Worm (Caenorhabditis elegans) whole organism, L1 larva: ENCODE data around the gene fbxa-141.

Source experiments
- C04F5.9 ChIP-seq: sonication (generic microtip); optimal IDR thresholded peaks from 2 replicates; lab custom pipeline; 2016; ENCODE audit warnings: missing genetic modification characterization, missing compliant biosample characterization
- C34B4.2 ChIP-seq: sonication (generic microtip); optimal IDR thresholded peaks from 2 replicates; lab custom pipeline; 2017; ENCODE audit warnings: mild to moderate bottlenecking, missing genetic modification characterization, missing compliant biosample characterization
- F16B12.6 ChIP-seq: fragments of 150-350 bp; optimal IDR thresholded peaks from 2 replicates; lab custom pipeline; 2014; ENCODE audit warnings: missing biosample characterization, missing genetic modification characterization
- aha-1 ChIP-seq: fragments of 150-350 bp; optimal IDR thresholded peaks from 2 replicates; lab custom pipeline; 2014; ENCODE audit warnings: missing biosample characterization, missing genetic modification characterization
- aly-2 ChIP-seq: fragments of 150-350 bp; optimal IDR thresholded peaks from 2 replicates; lab custom pipeline; 2014; ENCODE audit warnings: missing biosample characterization, missing genetic modification characterization
- blmp-1 ChIP-seq: fragments of 150-350 bp; optimal IDR thresholded peaks from 2 replicates; lab custom pipeline; 2014; ENCODE audit warnings: missing biosample characterization, missing genetic modification characterization
- ceh-63 ChIP-seq: fragments of 200-800 bp; sonication (Bioruptor generic); optimal IDR thresholded peaks from 2 replicates; lab custom pipeline; 2018; ENCODE audit warnings: mild to moderate bottlenecking, missing genetic modification characterization, missing compliant biosample characterization
- ceh-8 ChIP-seq: fragments of 200-800 bp; sonication (Bioruptor generic); optimal IDR thresholded peaks from 2 replicates; lab custom pipeline; 2018; ENCODE audit warnings: mild to moderate bottlenecking, missing genetic modification characterization, moderate library complexity, missing compliant biosample characterization
- ceh-82 ChIP-seq, 3 experiments: fragments of 150-350 bp in 1 of 3; sonication (generic microtip) in 2 of 3; optimal IDR thresholded peaks; 2 replicates each; lab custom pipeline; 2014 to 2017; ENCODE audit warnings: missing biosample characterization in 3 of 3, missing genetic modification characterization in 3 of 3
- dpl-1 ChIP-seq, 3 experiments: fragments of 150-350 bp in 2 of 3; sonication (generic microtip) in 1 of 3; optimal IDR thresholded peaks; 2 replicates each; lab custom pipeline; 2014 to 2017; ENCODE audit warnings: missing biosample characterization in 3 of 3, missing genetic modification characterization in 3 of 3, missing genetic modification reagents in 3 of 3
- dsc-1 ChIP-seq: sonication (generic microtip); optimal IDR thresholded peaks from 2 replicates; lab custom pipeline; 2016; ENCODE audit warnings: mild to moderate bottlenecking, missing genetic modification characterization, missing compliant biosample characterization
- efl-1 ChIP-seq, 4 experiments: fragments of 150-350 bp; optimal IDR thresholded peaks in 3 of 4; peaks in 1 of 4; 1 replicate in 1 of 4; 2 replicates in 3 of 4; lab custom pipeline; 2014; ENCODE audit warnings: missing biosample characterization in 2 of 4, missing genetic modification characterization in 2 of 4, missing genetic modification reagents in 2 of 4
- egl-13 ChIP-seq: sonication (generic microtip); optimal IDR thresholded peaks from 2 replicates; lab custom pipeline; 2016; ENCODE audit warnings: missing genotype, missing genetic modification reagents, missing genetic modification characterization, missing compliant biosample characterization
- egl-27 ChIP-seq, 2 experiments: fragments of 150-350 bp in 1 of 2; sonication (generic microtip); optimal IDR thresholded peaks; 3 replicates each; lab custom pipeline; 2017 to 2018; ENCODE audit warnings: missing biosample characterization in 2 of 2, missing genetic modification characterization in 2 of 2, missing genetic modification reagents in 2 of 2
- elt-2 ChIP-seq: sonication (generic microtip); optimal IDR thresholded peaks from 2 replicates; lab custom pipeline; 2016; ENCODE audit warnings: missing genetic modification characterization, mild to moderate bottlenecking, inconsistent platforms, missing compliant biosample characterization, missing genetic modification reagents
- elt-3 ChIP-seq, 6 experiments: fragments of 150-350 bp in 1 of 6; sonication (generic microtip); optimal IDR thresholded peaks; 2 replicates each; lab custom pipeline; 2017 to 2018; ENCODE audit warnings: missing biosample characterization in 6 of 6, missing genetic modification characterization in 6 of 6, inconsistent platforms in 1 of 6
- ets-5 ChIP-seq: fragments of 200-800 bp; sonication (Bioruptor generic); IDR thresholded peaks from 2 replicates; pipeline ENCODE4 v1.3.6; 2022; ENCODE audit warnings: missing genetic modification characterization, missing compliant biosample characterization
- hpl-2 ChIP-seq: fragments of 150-350 bp; optimal IDR thresholded peaks from 2 replicates; lab custom pipeline; 2014; ENCODE audit warnings: missing biosample characterization, missing genetic modification reagents, missing genetic modification characterization
- jun-1 ChIP-seq: fragments of 150-350 bp; optimal IDR thresholded peaks from 2 replicates; lab custom pipeline; 2014; ENCODE audit warnings: missing biosample characterization, missing genetic modification reagents, missing genetic modification characterization
- lin-13 ChIP-seq: fragments of 150-350 bp; optimal IDR thresholded peaks from 2 replicates; lab custom pipeline; 2014; ENCODE audit warnings: missing biosample characterization, missing genetic modification reagents, missing genetic modification characterization
- lin-15B ChIP-seq: fragments of 150-350 bp; sonication (generic microtip); optimal IDR thresholded peaks from 3 replicates; lab custom pipeline; 2014; ENCODE audit warnings: missing biosample characterization, missing genetic modification characterization
- lin-35 ChIP-seq, 2 experiments: fragments of 150-350 bp; optimal IDR thresholded peaks; 2 replicates each; lab custom pipeline; 2014; ENCODE audit warnings: missing biosample characterization in 2 of 2, missing genetic modification characterization in 2 of 2, missing genetic modification reagents in 2 of 2
- lin-39 ChIP-seq: fragments of 150-350 bp; optimal IDR thresholded peaks from 2 replicates; lab custom pipeline; 2014; ENCODE audit warnings: missing biosample characterization, missing genetic modification reagents, missing genetic modification characterization
- lir-3 ChIP-seq: sonication (generic microtip); optimal IDR thresholded peaks from 2 replicates; lab custom pipeline; 2016; ENCODE audit warnings: mild to moderate bottlenecking, missing genetic modification characterization, moderate library complexity, missing compliant biosample characterization; ENCODE audit not compliant: poor library complexity
- lsy-2 ChIP-seq, 2 experiments: fragments of 150-350 bp; optimal IDR thresholded peaks; 2 replicates each; lab custom pipeline; 2014; ENCODE audit warnings: missing biosample characterization in 2 of 2, missing genetic modification characterization in 2 of 2
- mef-2 ChIP-seq: fragments of 150-350 bp; optimal IDR thresholded peaks from 2 replicates; lab custom pipeline; 2014; ENCODE audit warnings: missing biosample characterization, missing genetic modification characterization
- nhr-11 ChIP-seq: fragments of 150-350 bp; optimal IDR thresholded peaks from 2 replicates; lab custom pipeline; 2014; ENCODE audit warnings: missing biosample characterization, missing genetic modification characterization
- nhr-19 ChIP-seq: fragments of 200-800 bp; sonication (Bioruptor generic); conservative IDR thresholded peaks from 2 replicates; pipeline ENCODE4 v1.3.6; 2022; ENCODE audit warnings: missing genetic modification characterization, missing compliant biosample characterization
- nhr-20 ChIP-seq: sonication (generic microtip); optimal IDR thresholded peaks from 2 replicates; lab custom pipeline; 2016; ENCODE audit warnings: mild to moderate bottlenecking, missing genetic modification characterization, missing compliant biosample characterization
- nhr-237 ChIP-seq: fragments of 150-350 bp; optimal IDR thresholded peaks from 2 replicates; lab custom pipeline; 2014; ENCODE audit warnings: missing biosample characterization, missing genetic modification characterization
- nhr-28 ChIP-seq: fragments of 150-350 bp; optimal IDR thresholded peaks from 2 replicates; lab custom pipeline; 2014; ENCODE audit warnings: missing biosample characterization, missing genetic modification characterization
- nhr-47 ChIP-seq: sonication (generic microtip); optimal IDR thresholded peaks from 2 replicates; lab custom pipeline; 2016; ENCODE audit warnings: mild to moderate bottlenecking, missing genetic modification characterization, moderate library complexity, missing compliant biosample characterization
- nhr-71 ChIP-seq: sonication (generic microtip); optimal IDR thresholded peaks from 2 replicates; lab custom pipeline; 2016; ENCODE audit warnings: mild to moderate bottlenecking, missing genetic modification characterization, moderate library complexity, missing compliant biosample characterization
- nhr-85 ChIP-seq: sonication (generic microtip); peaks from one replicate; lab custom pipeline; 2016; ENCODE audit warnings: missing genetic modification characterization, inconsistent platforms, missing compliant biosample characterization
- nhr-90 ChIP-seq: sonication (generic microtip); optimal IDR thresholded peaks from 2 replicates; lab custom pipeline; 2016; ENCODE audit warnings: mild to moderate bottlenecking, missing genetic modification characterization, missing compliant biosample characterization; ENCODE audit not compliant: poor library complexity
- pag-3 ChIP-seq: sonication (generic microtip); optimal IDR thresholded peaks from 2 replicates; lab custom pipeline; 2017; ENCODE audit warnings: missing genetic modification characterization, mild to moderate bottlenecking, missing compliant biosample characterization, antibody characterized with exemption, borderline replicate concordance; ENCODE audit not compliant: insufficient read depth
- skn-1 ChIP-seq: fragments of 150-350 bp; optimal IDR thresholded peaks from 2 replicates; lab custom pipeline; 2014; ENCODE audit warnings: missing biosample characterization, missing genetic modification characterization
- snu-23 ChIP-seq: sonication (generic microtip); optimal IDR thresholded peaks from 2 replicates; lab custom pipeline; 2016; ENCODE audit warnings: missing genetic modification characterization, missing compliant biosample characterization
- sox-4 ChIP-seq: sonication (generic microtip); optimal IDR thresholded peaks from 2 replicates; lab custom pipeline; 2016; ENCODE audit warnings: missing genetic modification characterization, missing compliant biosample characterization
- sup-37 ChIP-seq: fragments of 200-800 bp; sonication (Bioruptor generic); optimal IDR thresholded peaks from 2 replicates; lab custom pipeline; 2018; ENCODE audit warnings: mild to moderate bottlenecking, missing genetic modification characterization, missing compliant biosample characterization
- swsn-7 ChIP-seq: sonication (generic microtip); optimal IDR thresholded peaks from 2 replicates; lab custom pipeline; 2016; ENCODE audit warnings: missing genetic modification characterization, missing compliant biosample characterization
- unc-130 ChIP-seq: fragments of 150-350 bp; optimal IDR thresholded peaks from 2 replicates; lab custom pipeline; 2017; ENCODE audit warnings: missing biosample characterization, missing genetic modification characterization, inconsistent platforms
- unc-30 ChIP-seq: sonication (generic microtip); optimal IDR thresholded peaks from 2 replicates; lab custom pipeline; 2017; ENCODE audit warnings: missing biosample characterization, missing genetic modification characterization
- unc-62 ChIP-seq: fragments of 150-350 bp; optimal IDR thresholded peaks from 2 replicates; lab custom pipeline; 2014; ENCODE audit warnings: missing biosample characterization, missing genetic modification reagents, missing genetic modification characterization
- unc-86 ChIP-seq: sonication (generic microtip); optimal IDR thresholded peaks from 2 replicates; lab custom pipeline; 2016; ENCODE audit warnings: missing genetic modification characterization, missing compliant biosample characterization
- xbp-1 ChIP-seq: sonication (generic microtip); optimal IDR thresholded peaks from 2 replicates; lab custom pipeline; 2016; ENCODE audit warnings: missing genetic modification characterization, missing compliant biosample characterization
- zag-1 ChIP-seq: fragments of 150-350 bp; optimal IDR thresholded peaks from 2 replicates; lab custom pipeline; 2014; ENCODE audit warnings: missing biosample characterization, missing genetic modification characterization
- zip-4 ChIP-seq: fragments of 200-800 bp; sonication (Bioruptor generic); optimal IDR thresholded peaks from 2 replicates; lab custom pipeline; 2018; ENCODE audit warnings: mild to moderate bottlenecking, missing genetic modification characterization, moderate library complexity, missing compliant biosample characterization
- ztf-11 ChIP-seq, 2 experiments: sonication (generic microtip); optimal IDR thresholded peaks; 2 replicates each; lab custom pipeline; 2016 to 2017; ENCODE audit warnings: missing genetic modification characterization in 2 of 2, missing biosample characterization in 1 of 2, missing compliant biosample characterization in 1 of 2

Gene fbxa-141

ce11 chrX:14559084-14559483 lies 46.4 kb upstream of the fbxa-141 start:
- no peak for TF ChIP-seq nhr-28
- no peak for TF ChIP-seq aha-1 (tag; lab: Kevin White, UChicago)
- no peak for TF ChIP-seq lin-39 (tag; lab: Kevin White, UChicago)
- no peak for TF ChIP-seq xbp-1
- TF ChIP-seq ets-5 (GFP tag; lab: Robert Waterston, UW): no peak
- no peak for TF ChIP-seq hpl-2 (GFP tag; lab: Kevin White, UChicago)
- no peak for TF ChIP-seq zip-4 (GFP tag; lab: Kevin White, UChicago)
- no peak for TF ChIP-seq sox-4 (tag; lab: Kevin White, UChicago)
- TF ChIP-seq ceh-8 (GFP tag; lab: Kevin White, UChicago): no peak
- peak; percentile 72 for TF ChIP-seq blmp-1
- no peak for TF ChIP-seq nhr-47
- TF ChIP-seq skn-1 (tag; lab: Kevin White, UChicago): peak; percentile 36
- TF ChIP-seq unc-30 (tag; lab: Kevin White, UChicago): no peak
- no peak for TF ChIP-seq nhr-237 (tag; lab: Kevin White, UChicago)
- peak in 1 of 3 experiments; percentile 26 for TF ChIP-seq ceh-82 (tag; optimal IDR thresholded peaks at IDR 0.05; lab: Kevin White, UChicago)
- no peak for TF ChIP-seq sup-37
- TF ChIP-seq mef-2 (tag; lab: Kevin White, UChicago): no peak
- no peak for TF ChIP-seq lin-13
- TF ChIP-seq efl-1 (optimal IDR thresholded peaks at IDR 0.05; lab: Kevin White, UChicago): no peak
- no peak for TF ChIP-seq efl-1 (GFP tag; optimal IDR thresholded peaks at IDR 0.05 in 1 of 2; lab: Kevin White, UChicago)
- no peak for TF ChIP-seq lir-3 (tag; lab: Kevin White, UChicago)
- TF ChIP-seq nhr-90: no peak

ce11 chrX:14557936-14558554 lies 45.3 kb upstream of the fbxa-141 start, which contains the start of gene nhr-3:
nhr-3 (plus strand) TSS chrX:14558504.
- TF ChIP-seq egl-27 (tag; optimal IDR thresholded peaks at IDR 0.05; lab: Kevin White, UChicago) (no peak), lin-39 (tag; lab: Kevin White, UChicago) (no peak), unc-86 (tag; lab: Kevin White, UChicago) (no peak), nhr-85 (tag; lab: Kevin White, UChicago) (peak; percentile 75), F16B12.6 (no peak), efl-1 (optimal IDR thresholded peaks at IDR 0.05; lab: Kevin White, UChicago) (no peak), efl-1 (GFP tag; optimal IDR thresholded peaks at IDR 0.05 in 1 of 2; lab: Kevin White, UChicago) (peak in 1 of 2 experiments; percentile 31), egl-13 (tag; lab: Kevin White, UChicago) (no peak), nhr-20 (tag; lab: Kevin White, UChicago) (peak; percentile 82), unc-62 (no peak), ztf-11 (tag; optimal IDR thresholded peaks at IDR 0.05; lab: Kevin White, UChicago) (no peak), C34B4.2 (no peak), elt-2 (peak; percentile 38), ceh-8 (GFP tag; lab: Kevin White, UChicago) (no peak), nhr-47 (no peak), C04F5.9 (tag; lab: Kevin White, UChicago) (no peak), swsn-7 (tag; lab: Kevin White, UChicago) (no peak), hpl-2 (GFP tag; lab: Kevin White, UChicago) (no peak), nhr-71 (tag; lab: Kevin White, UChicago) (peak; percentile 37), sup-37 (no peak), ceh-63 (GFP tag; lab: Kevin White, UChicago) (no peak), elt-3 (tag; optimal IDR thresholded peaks at IDR 0.05; lab: Kevin White, UChicago) (peak in 4 of 6 experiments; percentile 27 to 70 (median 48)), pag-3 (tag; lab: Kevin White, UChicago) (no peak), aly-2 (tag; lab: Kevin White, UChicago) (no peak), snu-23 (no peak), nhr-19 (GFP tag; lab: Robert Waterston, UW) (peak; percentile 10), lin-35 (GFP tag; optimal IDR thresholded peaks at IDR 0.05; lab: Kevin White, UChicago) (peak in 1 of 2 experiments; percentile 63), dpl-1 (GFP tag; optimal IDR thresholded peaks at IDR 0.05; lab: Kevin White, UChicago) (no peak), nhr-28 (no peak), lsy-2 (tag; optimal IDR thresholded peaks at IDR 0.05; lab: Kevin White, UChicago) (no peak), jun-1 (tag; lab: Kevin White, UChicago) (peak; percentile 27), nhr-11 (tag; lab: Kevin White, UChicago) (no peak), dsc-1 (tag; lab: Kevin White, UChicago) (no peak), skn-1 (tag; lab: Kevin White, UChicago) (no peak), unc-130 (tag; lab: Kevin White, UChicago) (no peak), lin-15B (tag; lab: Kevin White, UChicago) (no peak), zag-1 (tag; lab: Kevin White, UChicago) (no peak)
